Fruit fly (Drosophila melanogaster): ENCODE data around the gene CG43725.
A peak's percentile ranks its signal among the peaks of the same experiment; 100 is the strongest.

CG43725 gene

DNA sequence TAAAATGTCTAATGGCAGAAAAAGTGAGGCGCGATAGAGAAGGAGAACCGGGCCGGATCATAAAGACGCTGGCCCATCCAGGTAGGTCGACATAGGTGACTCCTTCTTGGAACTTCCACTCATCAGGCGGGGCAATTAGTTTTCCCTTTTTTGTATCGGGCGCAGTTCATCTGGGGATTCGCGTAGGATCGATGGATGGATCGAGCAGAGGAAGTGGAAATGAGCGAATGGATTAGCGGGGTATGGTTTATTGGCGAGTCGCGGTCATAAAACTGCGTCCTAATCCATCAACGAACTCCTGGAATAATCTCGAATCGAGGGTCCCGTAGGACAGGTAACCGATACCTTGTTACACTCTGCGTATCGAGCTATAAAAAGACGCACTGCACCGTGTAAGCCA, at the start of gene CG43725:
CG43725 (plus strand) TSS at position 400 of the 400 bp plus-strand sequence.
- TF ChIP-seq usp (GFP tag; optimal IDR thresholded peaks at IDR 0.05): no peak
- TF ChIP-seq Dll (optimal IDR thresholded peaks at IDR 0.05): no peak
- no peak for TF ChIP-seq pan (optimal IDR thresholded peaks at IDR 0.05)
- TF ChIP-seq CG8478 (optimal IDR thresholded peaks at IDR 0.05): no peak
- no peak for TF ChIP-seq psq (optimal IDR thresholded peaks at IDR 0.05)
- TF ChIP-seq EcR (GFP tag; optimal IDR thresholded peaks at IDR 0.05): no peak

DNA sequence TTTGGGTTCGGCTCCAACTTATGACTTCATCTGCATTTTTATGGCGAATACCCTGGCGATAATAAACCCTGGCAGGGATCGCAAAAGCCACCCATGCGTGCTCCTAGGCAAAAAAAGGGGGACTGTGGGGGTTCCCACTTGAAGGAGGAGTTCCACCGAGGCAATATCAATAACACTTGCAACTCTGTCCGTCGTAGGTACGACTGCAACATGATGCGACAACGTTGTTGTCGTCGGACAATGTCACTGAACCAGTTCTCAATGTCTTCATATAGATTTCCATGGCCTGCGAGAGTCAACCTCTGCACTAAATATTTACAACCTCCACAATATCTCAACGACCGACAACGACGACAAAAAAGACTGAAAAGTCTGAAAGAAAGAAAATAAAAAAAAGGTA, 48.1 kb upstream of the CG43725 start:
- TF ChIP-seq psq (optimal IDR thresholded peaks at IDR 0.05) (no peak), EcR (GFP tag; optimal IDR thresholded peaks at IDR 0.05) (no peak), usp (GFP tag; optimal IDR thresholded peaks at IDR 0.05) (no peak), CG8478 (optimal IDR thresholded peaks at IDR 0.05) (no peak), pan (optimal IDR thresholded peaks at IDR 0.05) (no peak), Dll (optimal IDR thresholded peaks at IDR 0.05) (no peak)

DNA sequence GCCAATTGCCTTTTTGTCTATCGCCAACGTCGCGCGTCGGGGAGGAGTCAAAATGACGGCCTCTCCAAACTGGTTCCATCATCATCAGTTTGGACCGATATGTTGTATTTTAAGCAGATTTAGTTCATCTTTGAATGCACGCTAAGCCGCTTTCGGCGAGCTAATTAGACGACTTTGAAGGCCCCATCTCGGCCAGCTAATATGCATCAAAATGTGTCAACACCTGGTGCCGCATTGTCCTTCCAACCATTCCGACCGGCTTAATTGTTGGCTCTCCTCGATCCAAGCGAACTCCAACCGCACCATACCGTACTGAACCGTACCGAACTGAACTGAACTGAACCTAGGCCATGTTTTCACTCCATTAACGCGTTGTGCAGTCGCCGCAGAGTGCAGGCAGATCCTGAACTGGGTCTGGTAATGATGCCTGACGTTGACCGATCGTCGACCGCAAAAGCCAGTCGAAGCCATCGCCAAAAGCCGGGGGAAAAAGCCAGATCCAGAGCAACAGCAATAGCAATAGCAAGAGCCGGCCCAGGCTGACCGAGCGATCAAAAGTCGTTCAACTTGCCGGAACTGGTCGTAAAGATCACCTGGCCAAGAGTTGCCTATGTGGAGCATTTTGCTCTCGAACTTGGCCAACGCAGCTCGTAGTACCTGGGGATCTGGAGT, 47.4 kb upstream of the CG43725 start:
- TF ChIP-seq CG8478 (optimal IDR thresholded peaks at IDR 0.05) (no peak), Dll (optimal IDR thresholded peaks at IDR 0.05) (no peak), psq (optimal IDR thresholded peaks at IDR 0.05) (no peak), usp (GFP tag; optimal IDR thresholded peaks at IDR 0.05) (no peak), EcR (GFP tag; optimal IDR thresholded peaks at IDR 0.05) (no peak), pan (optimal IDR thresholded peaks at IDR 0.05) (no peak)

DNA sequence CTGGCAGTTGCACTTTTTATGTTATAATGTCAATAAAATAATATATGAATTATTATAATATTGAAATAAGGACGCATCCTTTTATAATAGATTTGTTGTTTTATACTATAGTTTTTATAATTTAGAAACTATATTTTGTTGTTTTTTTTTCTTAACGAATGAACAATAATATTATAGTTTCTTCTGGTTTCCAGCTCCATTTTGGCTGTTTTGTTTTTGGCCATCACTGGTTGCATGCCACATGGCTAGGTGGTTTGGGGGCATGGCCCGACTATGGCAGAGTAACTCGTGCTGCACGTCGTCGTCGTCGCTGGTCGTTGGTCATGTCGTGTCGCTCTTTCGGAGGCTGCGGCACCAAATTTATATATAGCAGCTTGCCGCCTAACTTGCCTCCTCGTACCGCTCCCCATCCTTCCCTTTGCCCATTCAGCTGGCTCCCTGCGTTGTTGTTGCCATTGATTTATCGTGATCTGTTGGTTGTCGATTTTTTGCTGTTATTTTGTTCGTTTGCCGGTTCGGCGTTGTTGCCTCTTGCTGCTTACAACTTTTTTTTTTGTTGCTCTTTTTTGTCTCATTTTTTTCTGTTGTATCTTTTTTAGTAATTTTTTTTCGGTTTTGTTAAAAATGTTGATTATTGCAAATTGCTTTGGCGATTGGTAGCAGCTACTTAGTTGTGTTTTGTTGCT, 42.9 kb upstream of the CG43725 start:
- no peak for TF ChIP-seq CG8478 (optimal IDR thresholded peaks at IDR 0.05)
- TF ChIP-seq pan (optimal IDR thresholded peaks at IDR 0.05): no peak
- no peak for TF ChIP-seq EcR (GFP tag; optimal IDR thresholded peaks at IDR 0.05)
- TF ChIP-seq Dll (optimal IDR thresholded peaks at IDR 0.05): no peak
- no peak for TF ChIP-seq usp (GFP tag; optimal IDR thresholded peaks at IDR 0.05)
- TF ChIP-seq psq (optimal IDR thresholded peaks at IDR 0.05): no peak

DNA sequence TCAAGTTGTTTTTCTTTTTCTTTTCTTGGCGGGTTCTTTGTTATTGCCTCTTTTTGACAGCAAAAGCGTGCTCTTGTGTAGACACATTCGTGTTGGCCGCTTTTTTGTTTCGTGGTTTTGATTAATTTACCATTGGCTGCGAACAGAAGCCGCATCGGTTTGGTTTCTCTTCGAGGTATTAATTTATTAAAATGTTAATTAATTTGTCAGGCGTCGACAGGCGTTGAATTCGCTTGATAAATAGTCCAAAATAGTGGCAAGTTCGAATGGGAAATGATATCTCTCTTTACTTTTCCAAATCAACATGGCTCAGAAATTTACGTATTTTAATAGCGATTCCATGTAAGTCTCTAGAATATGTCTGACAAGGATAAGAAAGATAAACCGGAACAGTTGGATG, 40.8 kb upstream of the CG43725 start, which contains the start of gene CG18666:
CG18666 (plus strand) TSS at position 301 of the 400 bp plus-strand sequence.
- TF ChIP-seq CG8478 (optimal IDR thresholded peaks at IDR 0.05): no peak
- no peak for TF ChIP-seq Dll (optimal IDR thresholded peaks at IDR 0.05)
- TF ChIP-seq usp (GFP tag; optimal IDR thresholded peaks at IDR 0.05): no peak
- no peak for TF ChIP-seq psq (optimal IDR thresholded peaks at IDR 0.05)
- no peak for TF ChIP-seq pan (optimal IDR thresholded peaks at IDR 0.05)
- TF ChIP-seq EcR (GFP tag; optimal IDR thresholded peaks at IDR 0.05): no peak

DNA sequence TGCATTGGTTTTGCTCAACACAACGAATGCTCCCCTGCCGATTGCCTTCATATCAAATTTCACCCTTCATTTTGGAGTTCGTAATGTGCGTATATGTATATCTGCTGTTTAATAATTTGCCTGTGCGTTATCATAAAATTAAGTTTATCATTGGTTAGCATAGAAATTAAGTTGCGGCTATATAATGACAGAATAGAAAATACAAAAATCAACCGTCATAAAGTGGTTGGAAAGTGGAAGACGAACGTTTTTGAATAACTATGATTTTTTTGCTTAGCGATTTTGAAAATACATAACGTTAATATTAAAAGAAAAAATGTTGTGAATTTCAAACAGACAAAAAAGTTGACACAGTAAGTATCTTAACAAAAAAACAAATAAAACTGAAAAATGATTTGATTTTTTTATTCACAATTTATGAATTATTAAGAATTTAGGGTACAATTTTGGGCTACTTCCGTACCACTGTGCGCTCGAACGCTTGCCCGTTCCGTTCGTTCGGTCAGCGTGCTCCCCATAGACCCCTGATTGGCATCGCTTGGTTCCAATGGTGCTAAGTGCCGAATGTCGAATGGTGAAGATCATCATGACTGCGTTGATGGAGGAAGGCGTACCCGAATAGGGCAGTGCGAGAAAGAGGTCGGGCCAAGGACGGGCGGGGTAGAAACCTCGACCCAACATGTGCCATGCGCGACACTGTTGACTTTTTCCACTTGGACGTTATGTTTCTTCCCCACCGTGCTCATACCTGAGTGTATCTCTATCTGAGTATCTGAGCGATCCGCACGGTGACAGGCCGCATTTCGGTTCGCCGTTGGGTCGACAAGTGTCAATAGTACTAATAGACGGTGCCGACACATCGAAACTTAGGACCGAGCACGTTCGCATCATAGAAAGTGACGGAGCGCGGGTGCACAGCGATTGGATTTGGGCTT, 37.5 kb upstream of the CG43725 start:
- TF ChIP-seq usp (GFP tag; optimal IDR thresholded peaks at IDR 0.05) (no peak), EcR (GFP tag; optimal IDR thresholded peaks at IDR 0.05) (no peak), psq (optimal IDR thresholded peaks at IDR 0.05) (no peak), Dll (optimal IDR thresholded peaks at IDR 0.05) (no peak), CG8478 (optimal IDR thresholded peaks at IDR 0.05) (no peak), pan (optimal IDR thresholded peaks at IDR 0.05) (no peak)

DNA sequence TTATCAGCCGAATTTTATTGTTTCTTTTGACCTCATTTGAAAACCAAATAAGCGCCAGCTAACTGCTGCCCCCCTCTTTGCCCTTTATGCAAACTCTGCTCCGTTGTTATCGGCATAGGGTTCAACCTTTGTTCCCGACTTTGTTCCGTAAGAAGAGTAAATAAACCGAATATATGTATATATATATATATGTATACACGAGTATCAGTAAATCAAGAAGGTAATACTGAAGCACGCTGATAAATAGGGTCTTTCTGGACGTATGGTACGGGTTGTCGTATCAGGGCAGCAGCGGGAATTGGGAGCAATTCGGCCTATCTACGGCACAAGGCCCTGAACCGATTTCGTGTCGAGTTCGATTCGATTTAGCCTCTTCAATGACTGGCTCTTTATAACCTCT, 36.4 kb upstream of the CG43725 start:
- TF ChIP-seq EcR (GFP tag; optimal IDR thresholded peaks at IDR 0.05): no peak
- no peak for TF ChIP-seq CG8478 (optimal IDR thresholded peaks at IDR 0.05)
- no peak for TF ChIP-seq pan (optimal IDR thresholded peaks at IDR 0.05)
- TF ChIP-seq psq (optimal IDR thresholded peaks at IDR 0.05): no peak
- TF ChIP-seq usp (GFP tag; optimal IDR thresholded peaks at IDR 0.05): no peak
- no peak for TF ChIP-seq Dll (optimal IDR thresholded peaks at IDR 0.05)

DNA sequence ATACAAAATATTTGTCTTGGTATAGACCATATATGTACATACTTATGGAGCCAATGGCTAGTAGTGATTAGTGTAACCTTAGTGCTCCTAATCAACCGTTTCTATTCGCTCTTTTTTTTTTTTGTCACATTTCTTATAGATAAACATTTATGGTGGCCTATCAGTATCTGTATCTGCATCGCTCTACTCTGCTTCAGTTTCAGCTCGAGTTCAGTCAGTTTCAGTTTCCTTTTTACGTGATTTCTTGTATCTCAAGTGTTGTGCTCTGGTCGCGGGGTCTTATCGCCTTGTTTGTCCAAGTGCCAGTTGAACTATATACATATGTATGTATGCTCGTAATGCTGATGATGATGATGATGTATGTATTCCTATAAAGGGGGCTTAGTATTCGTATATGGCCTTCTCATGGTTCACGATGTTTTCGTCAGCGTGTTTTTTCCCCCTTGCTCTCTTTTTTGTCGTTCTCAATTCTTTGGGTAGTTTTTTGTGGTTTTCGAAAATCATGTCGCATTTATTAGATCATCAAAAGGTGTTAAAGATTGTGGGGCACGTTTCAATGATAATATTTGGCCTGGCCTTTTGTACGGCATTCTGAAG, 35.7 kb upstream of the CG43725 start:
- no peak for TF ChIP-seq pan (optimal IDR thresholded peaks at IDR 0.05)
- TF ChIP-seq usp (GFP tag; optimal IDR thresholded peaks at IDR 0.05): no peak
- no peak for TF ChIP-seq CG8478 (optimal IDR thresholded peaks at IDR 0.05)
- TF ChIP-seq psq (optimal IDR thresholded peaks at IDR 0.05): no peak
- TF ChIP-seq EcR (GFP tag; optimal IDR thresholded peaks at IDR 0.05): no peak
- TF ChIP-seq Dll (optimal IDR thresholded peaks at IDR 0.05): no peak

DNA sequence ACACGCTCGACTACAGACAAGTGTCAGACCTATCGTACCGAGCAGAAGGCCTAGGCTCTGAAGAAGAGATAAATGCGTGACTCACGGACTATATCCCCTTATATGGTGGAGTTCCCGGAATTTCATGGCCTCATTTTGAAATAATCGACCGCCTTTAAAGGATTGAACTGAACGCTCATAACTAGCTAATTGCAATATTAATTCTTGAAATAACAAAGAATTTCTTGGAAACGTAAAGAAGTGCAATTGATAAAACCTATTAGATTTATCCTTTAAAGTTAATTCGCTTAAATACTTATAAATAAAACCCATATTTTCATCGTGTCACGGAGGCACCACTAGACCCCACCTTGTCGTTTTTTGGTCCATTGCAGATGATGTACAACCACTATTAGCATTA, 34.2 kb upstream of the CG43725 start:
- no peak for TF ChIP-seq EcR (GFP tag; optimal IDR thresholded peaks at IDR 0.05)

DNA sequence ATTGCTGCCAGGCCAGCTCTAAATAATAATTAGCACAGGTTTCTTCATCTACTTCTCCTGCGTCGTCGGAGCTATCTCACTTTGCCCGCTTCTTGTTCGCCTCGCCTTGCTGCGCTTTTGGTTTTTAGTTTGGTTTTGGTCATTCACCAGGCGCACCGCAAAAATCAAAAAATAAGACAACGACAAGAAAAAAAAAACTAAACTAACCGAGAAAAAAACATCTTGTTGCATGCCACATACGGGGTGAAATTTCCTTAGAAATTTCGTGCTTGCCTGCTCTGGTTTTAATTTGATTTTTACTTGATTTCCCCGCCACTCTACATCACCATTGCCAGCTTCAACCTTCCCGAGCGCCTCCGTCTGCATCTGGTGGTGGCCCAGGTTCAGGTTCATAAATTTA, 33.5 kb upstream of the CG43725 start:
- no peak for TF ChIP-seq CG8478 (optimal IDR thresholded peaks at IDR 0.05)
- no peak for TF ChIP-seq psq (optimal IDR thresholded peaks at IDR 0.05)
- no peak for TF ChIP-seq usp (GFP tag; optimal IDR thresholded peaks at IDR 0.05)
- TF ChIP-seq Dll (optimal IDR thresholded peaks at IDR 0.05): no peak
- no peak for TF ChIP-seq EcR (GFP tag; optimal IDR thresholded peaks at IDR 0.05)
- TF ChIP-seq pan (optimal IDR thresholded peaks at IDR 0.05): no peak

DNA sequence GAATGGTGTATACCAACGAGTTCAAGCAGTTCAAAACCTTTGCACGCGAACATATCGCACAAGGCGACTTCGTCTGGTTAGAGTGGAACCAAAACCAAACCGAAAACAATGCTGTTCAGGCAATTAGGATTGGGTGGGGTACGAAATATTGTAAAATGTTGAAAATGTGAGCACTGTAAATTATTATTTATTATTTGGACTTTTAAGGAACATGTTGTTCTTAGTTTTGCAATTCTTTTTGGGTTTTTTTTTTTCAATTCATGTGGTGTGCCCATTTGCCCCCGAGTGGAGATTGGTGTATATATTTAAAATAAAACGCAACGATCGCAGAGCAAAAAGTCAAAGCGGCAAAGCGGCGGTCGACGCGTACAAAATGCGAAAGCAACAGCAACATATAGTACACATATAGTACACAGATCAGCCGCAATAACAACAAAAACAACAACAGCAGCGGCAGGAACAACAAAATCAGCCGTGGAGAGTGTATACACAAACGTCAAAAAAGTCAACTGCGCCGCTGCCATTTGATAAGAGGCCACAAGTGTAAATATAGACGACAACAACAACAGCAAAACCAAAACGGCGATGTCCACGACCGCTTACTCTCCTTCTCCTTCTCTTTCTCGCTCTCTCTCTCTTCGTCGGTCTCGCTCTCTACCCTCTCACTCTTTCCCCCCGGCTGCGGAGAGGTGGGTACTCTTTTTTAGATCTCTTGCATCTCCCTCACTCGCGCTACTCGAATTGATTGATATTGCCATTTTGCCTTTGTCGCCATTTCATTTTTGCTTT, 30.4 kb upstream of the CG43725 start:
- TF ChIP-seq CG8478 (optimal IDR thresholded peaks at IDR 0.05): no peak
- TF ChIP-seq EcR (GFP tag; optimal IDR thresholded peaks at IDR 0.05): peak; percentile 65 to 91
- peak; percentile 56 for TF ChIP-seq Dll (optimal IDR thresholded peaks at IDR 0.05)
- no peak for TF ChIP-seq pan (optimal IDR thresholded peaks at IDR 0.05)
